Fruit fly (Drosophila melanogaster): Measurements from ENCODE around the gene Vml.

Gene Vml

DNA sequence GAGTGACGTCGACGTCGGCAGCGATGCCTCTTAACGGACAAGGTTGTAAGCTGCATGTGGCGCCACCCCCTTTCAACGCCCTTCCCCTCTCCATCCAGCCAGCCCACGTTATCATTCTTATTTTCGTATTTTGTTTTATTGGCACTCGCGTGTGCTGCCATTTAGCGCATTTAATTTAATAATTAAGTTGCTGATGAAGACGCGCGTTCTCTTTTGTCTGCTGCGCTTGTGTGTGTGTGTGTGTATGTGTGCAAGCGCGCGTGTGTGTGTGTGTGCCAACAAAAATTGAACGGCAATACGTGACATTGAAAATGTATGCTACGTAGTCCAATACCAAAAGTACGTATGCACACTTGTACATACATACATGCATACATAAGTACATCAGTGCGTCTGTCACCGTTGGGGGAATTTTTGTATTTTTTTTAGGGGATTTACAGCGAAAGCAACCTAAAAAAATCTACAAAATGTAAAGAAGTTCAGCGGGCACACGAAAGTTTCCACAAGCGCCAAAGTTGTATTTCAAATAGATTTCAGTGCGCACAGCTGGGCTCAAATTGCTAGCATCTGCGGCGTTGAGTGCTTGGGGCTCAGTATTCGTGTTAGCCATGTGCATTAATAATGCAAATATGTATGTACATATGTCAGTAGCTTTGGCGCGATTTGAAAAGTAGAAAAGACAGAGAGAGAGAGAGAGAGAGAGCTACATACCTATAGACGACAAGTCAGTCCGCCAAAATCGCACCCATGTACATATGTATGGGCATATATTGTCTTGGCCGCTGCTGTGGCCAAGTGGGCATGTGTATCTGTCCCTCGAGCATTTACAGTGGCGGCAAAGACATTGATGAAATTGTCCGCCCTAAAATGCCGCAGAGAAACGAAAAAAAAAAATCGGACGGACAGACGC lies 26.2 kb downstream of the Vml start (continued):
- TF ChIP-seq CG7372 (GFP tag; IDR thresholded peaks at IDR 0.05) (peak; percentile 75), Mad (GFP tag; optimal IDR thresholded peaks at IDR 0.05) (peak; percentile 75), sr (GFP tag; IDR thresholded peaks at IDR 0.05) (peak; percentile 68; the same call in 1 of the 3 replicates), kah (GFP tag; optimal IDR thresholded peaks at IDR 0.05) (peak; percentile 61), seq (GFP tag; IDR thresholded peaks at IDR 0.05) (peak; percentile 87), CG10366 (GFP tag; IDR thresholded peaks at IDR 0.05) (peak; percentile 68), CG34224 (GFP tag; IDR thresholded peaks at IDR 0.05; ENCODE audit: partially characterized antibody) (no peak), gt (GFP tag; IDR thresholded peaks at IDR 0.05) (peak; percentile 74), lab (GFP tag; optimal IDR thresholded peaks at IDR 0.05) (peak; percentile 85), Atf3 (GFP tag; optimal IDR thresholded peaks at IDR 0.05) (peak; percentile 75), sisA (GFP tag; IDR thresholded peaks at IDR 0.05) (peak; percentile 82), MTF-1 (GFP tag; optimal IDR thresholded peaks at IDR 0.05; ENCODE audit: borderline replicate concordance) (peak; percentile 57), stc (GFP tag; IDR thresholded peaks at IDR 0.05) (peak; percentile 87), CG32767 (GFP tag; IDR thresholded peaks at IDR 0.05) (peak; percentile 90), CG9876 (GFP tag; optimal IDR thresholded peaks at IDR 0.05) (peak; percentile 70), Mes4 (GFP tag; optimal IDR thresholded peaks at IDR 0.05) (peak; percentile 81), CG1603 (tag; optimal IDR thresholded peaks at IDR 0.05) (peak; percentile 90), gsb (GFP tag; IDR thresholded peaks at IDR 0.05) (peak; percentile 65; the same call in 1 of the 2 replicates), Myb (GFP tag; optimal IDR thresholded peaks at IDR 0.05) (peak; percentile 68), h (optimal IDR thresholded peaks at IDR 0.05) (no peak), CG34422 (GFP tag; IDR thresholded peaks at IDR 0.05) (peak; percentile 84), CG15696 (tag; optimal IDR thresholded peaks at IDR 0.05) (peak; percentile 47), caup (GFP tag; optimal IDR thresholded peaks at IDR 0.05; ENCODE audit: severe bottlenecking) (peak; percentile 81), CG10147 (GFP tag; optimal IDR thresholded peaks at IDR 0.05) (peak; percentile 58), Opbp (GFP tag; IDR thresholded peaks at IDR 0.05; ENCODE audit: partially characterized antibody) (no peak), CG5180 (GFP tag; optimal IDR thresholded peaks at IDR 0.05) (peak; percentile 70), CG5953 (GFP tag; IDR thresholded peaks at IDR 0.05) (peak; percentile 56; the same call in 1 of the 2 replicates), yki (optimal IDR thresholded peaks at IDR 0.05) (no peak), wek (GFP tag; optimal IDR thresholded peaks at IDR 0.05) (peak; percentile 67), CG2120 (GFP tag; optimal IDR thresholded peaks at IDR 0.05) (peak; percentile 69), CG12942 (GFP tag; optimal IDR thresholded peaks at IDR 0.05) (peak; percentile 79), pho (GFP tag; optimal IDR thresholded peaks at IDR 0.05) (peak; percentile 78), CG33557 (GFP tag; optimal IDR thresholded peaks at IDR 0.05) (peak; percentile 62), CG10462 (GFP tag; optimal IDR thresholded peaks at IDR 0.05) (peak; percentile 34), Poxn (GFP tag; IDR thresholded peaks at IDR 0.05) (peak; percentile 22; the same call in 1 of the 2 replicates), Ets97D (GFP tag; optimal IDR thresholded peaks at IDR 0.05) (peak; percentile 41), MESR4 (GFP tag; optimal IDR thresholded peaks at IDR 0.05) (peak; percentile 11), ATbp (GFP tag; optimal IDR thresholded peaks at IDR 0.05) (peak; percentile 79), da (GFP tag; optimal IDR thresholded peaks at IDR 0.05) (peak; percentile 72), bigmax (GFP tag; optimal IDR thresholded peaks at IDR 0.05) (no peak), jigr1 (GFP tag; IDR thresholded peaks at IDR 0.05) (peak; percentile 86), CG15601 (tag; optimal IDR thresholded peaks at IDR 0.05) (peak; percentile 76), CG14441 (GFP tag; IDR thresholded peaks at IDR 0.05) (peak; percentile 87), CG18011 (GFP tag; optimal IDR thresholded peaks at IDR 0.05) (peak; percentile 44), zfh1 (GFP tag; IDR thresholded peaks at IDR 0.05) (peak; percentile 80), CG16863 (GFP tag; optimal IDR thresholded peaks at IDR 0.05) (peak; percentile 80), chn (GFP tag; optimal IDR thresholded peaks at IDR 0.05) (peak; percentile 79), pzg (GFP tag; optimal IDR thresholded peaks at IDR 0.05) (no peak), CG3163 (GFP tag; optimal IDR thresholded peaks at IDR 0.05) (peak; percentile 56)

Data from whole organism, embryonic.